Worm (Caenorhabditis elegans) whole organism, L4 larva: Measurements from ENCODE around the gene F01G12.18.

Experiments
- nhr-6 ChIP-seq: fragments of 150-350 bp; optimal IDR thresholded peaks from 2 replicates; lab custom pipeline; 2014; ENCODE audit warnings: missing biosample characterization, missing genetic modification characterization
- pqm-1 ChIP-seq: sonication (generic microtip); optimal IDR thresholded peaks from 2 replicates; lab custom pipeline; 2017; ENCODE audit warnings: missing biosample characterization, missing genetic modification characterization
- zfp-2 ChIP-seq: sonication (generic microtip); optimal IDR thresholded peaks from 2 replicates; lab custom pipeline; 2016; ENCODE audit warnings: mild to moderate bottlenecking, missing genetic modification characterization, missing compliant biosample characterization
- ztf-11 ChIP-seq: fragments of 150-350 bp; optimal IDR thresholded peaks from 2 replicates; lab custom pipeline; 2014; ENCODE audit warnings: missing biosample characterization, missing genetic modification characterization

DNA sequence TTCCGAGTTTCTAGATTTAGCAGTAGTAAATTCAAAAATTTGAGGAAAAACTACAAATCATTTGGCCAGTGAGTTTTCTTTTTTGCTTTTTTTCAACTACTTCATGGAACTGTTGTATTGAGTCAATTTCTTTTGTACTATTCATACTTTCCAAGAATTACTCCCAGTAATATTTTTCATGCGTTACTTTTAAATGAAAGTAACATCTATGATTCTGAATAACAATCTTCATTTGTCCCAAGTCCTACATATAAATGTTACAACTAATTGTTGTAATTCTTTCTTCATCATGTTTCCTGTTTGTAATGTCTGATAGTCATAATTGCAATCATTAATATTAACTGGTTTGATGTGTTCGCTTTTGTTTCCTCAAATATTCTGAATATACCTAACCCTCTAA lies 45.4 kb upstream of the F01G12.18 start:
- no peak for TF ChIP-seq pqm-1
- no peak for TF ChIP-seq nhr-6 (tag; lab: Kevin White, UChicago)
- TF ChIP-seq ztf-11 (tag; lab: Kevin White, UChicago) = no peak
- TF ChIP-seq zfp-2 (tag; lab: Kevin White, UChicago) = no peak
